Worm (Caenorhabditis elegans): ENCODE measurements around the gene fbxa-77.

fbxa-77 gene

ce11 chrIII:1218221-1218620 lies 31.1 kb upstream of the fbxa-77 start (continued):
- TF ChIP-seq ztf-25 (GFP tag; IDR thresholded peaks at IDR 0.05) (no peak), hrde-1 (tag; optimal IDR thresholded peaks at IDR 0.05; ENCODE audit: borderline replicate concordance) (no peak), dpl-1 (GFP tag; optimal IDR thresholded peaks at IDR 0.05) (peak; percentile 8), Y67H2A.10 (GFP tag; conservative IDR thresholded peaks at IDR 0.05) (no peak), somi-1 (GFP tag; optimal IDR thresholded peaks at IDR 0.05) (no peak), rpc-1 (optimal IDR thresholded peaks at IDR 0.05) (peak; percentile 59), rpc-1 (tag; optimal IDR thresholded peaks at IDR 0.05) (peak; percentile 78), hsf-1 (GFP tag; IDR thresholded peaks at IDR 0.05) (no peak), attf-6 (GFP tag; IDR thresholded peaks at IDR 0.05) (no peak), ceh-79 (tag; optimal IDR thresholded peaks at IDR 0.05) (no peak), cebp-2 (GFP tag; IDR thresholded peaks at IDR 0.05) (no peak), attf-5 (GFP tag; optimal IDR thresholded peaks at IDR 0.05) (peak; percentile 29), ztf-6 (GFP tag; IDR thresholded peaks at IDR 0.05) (no peak), mes-4 (tag; optimal IDR thresholded peaks at IDR 0.05) (no peak), let-607 (tag; optimal IDR thresholded peaks at IDR 0.05) (peak in 1 of 2 experiments; percentile 57), akir-1 (GFP tag; optimal IDR thresholded peaks at IDR 0.05) (no peak), bed-1 (GFP tag; IDR thresholded peaks at IDR 0.05) (no peak), nhr-120 (GFP tag; IDR thresholded peaks at IDR 0.05) (no peak), ekl-4 (GFP tag; IDR thresholded peaks at IDR 0.05) (no peak), T26A5.8 (tag; optimal IDR thresholded peaks at IDR 0.05) (no peak), madf-10 (tag; optimal IDR thresholded peaks at IDR 0.05) (no peak), egl-18 (GFP tag; IDR thresholded peaks at IDR 0.05) (no peak), lin-54 (GFP tag; optimal IDR thresholded peaks at IDR 0.05) (peak; percentile 24), sdz-38 (tag; optimal IDR thresholded peaks at IDR 0.05) (no peak), mcd-1 (GFP tag; IDR thresholded peaks at IDR 0.05) (peak; percentile 42), lsy-27 (tag; optimal IDR thresholded peaks at IDR 0.05; ENCODE audit: borderline replicate concordance, insufficient read depth) (no peak), zim-3 (tag; optimal IDR thresholded peaks at IDR 0.05) (no peak), ama-1 (optimal IDR thresholded peaks at IDR 0.05) (no peak), ama-1 (GFP tag; optimal IDR thresholded peaks at IDR 0.05) (no peak), F37B4.10 (GFP tag; IDR thresholded peaks at IDR 0.05) (no peak), nhr-90 (tag; optimal IDR thresholded peaks at IDR 0.05) (peak; percentile 36), ztf-3 (GFP tag; optimal IDR thresholded peaks at IDR 0.05) (no peak), ceh-58 (GFP tag; IDR thresholded peaks at IDR 0.05) (no peak), chd-7 (tag; optimal IDR thresholded peaks at IDR 0.05) (no peak), athp-1 (tag; optimal IDR thresholded peaks at IDR 0.05) (no peak), unc-62 (GFP tag; optimal IDR thresholded peaks at IDR 0.05) (no peak), sptf-2 (GFP tag; optimal IDR thresholded peaks at IDR 0.05) (no peak), ztf-18 (tag; optimal IDR thresholded peaks at IDR 0.05) (peak; percentile 42), Y79H2A.3 (GFP tag; conservative IDR thresholded peaks at IDR 0.05) (no peak), B0019.2 (GFP tag; conservative IDR thresholded peaks at IDR 0.05) (no peak; the same call in 1 of the 2 replicates), madf-6 (GFP tag; IDR thresholded peaks at IDR 0.05) (no peak), madf-8 (GFP tag; conservative IDR thresholded peaks at IDR 0.05) (no peak), nhr-27 (tag; optimal IDR thresholded peaks at IDR 0.05) (no peak), sea-2 (GFP tag; IDR thresholded peaks at IDR 0.05) (no peak), tlf-1 (GFP tag; optimal IDR thresholded peaks at IDR 0.05) (no peak), pha-4 (tag; optimal IDR thresholded peaks at IDR 0.05) (no peak), F10E7.11 (tag; optimal IDR thresholded peaks at IDR 0.05) (no peak), C06A6.2 (GFP tag; conservative IDR thresholded peaks at IDR 0.05) (no peak), F49E8.2 (tag; optimal IDR thresholded peaks at IDR 0.05; ENCODE audit: insufficient read depth) (no peak), ets-4 (GFP tag; optimal IDR thresholded peaks at IDR 0.05) (no peak), egrh-3 (GFP tag; IDR thresholded peaks at IDR 0.05) (peak; percentile 52)

Measured in whole organism, young adult.